Worm (Caenorhabditis elegans) whole organism, L2 larva: Measurements from ENCODE around the gene cam-1.

Experiments
- egl-27 ChIP-seq: sonication (generic microtip); optimal IDR thresholded peaks from 3 replicates; lab custom pipeline; 2017; ENCODE audit warnings: missing biosample characterization, missing genetic modification reagents, missing genetic modification characterization
- mab-5 ChIP-seq: fragments of 150-350 bp; optimal IDR thresholded peaks from 2 replicates; lab custom pipeline; 2014; ENCODE audit warnings: missing biosample characterization, missing genetic modification characterization
- nhr-237 ChIP-seq: fragments of 150-350 bp; optimal IDR thresholded peaks from 2 replicates; lab custom pipeline; 2014; ENCODE audit warnings: missing biosample characterization, missing genetic modification characterization
- sem-4 ChIP-seq: fragments of 150-350 bp; optimal IDR thresholded peaks from 2 replicates; lab custom pipeline; 2014; ENCODE audit warnings: missing biosample characterization, missing genetic modification reagents, missing genetic modification characterization
- unc-62 ChIP-seq: fragments of 150-350 bp; optimal IDR thresholded peaks from 2 replicates; lab custom pipeline; 2014; ENCODE audit warnings: missing biosample characterization, missing genetic modification reagents, missing genetic modification characterization
- ztf-1 ChIP-seq: fragments of 200-800 bp; sonication (Bioruptor generic); conservative IDR thresholded peaks from 2 replicates; pipeline ENCODE4 v1.3.6; 2022; ENCODE audit warnings: missing genetic modification characterization, missing compliant biosample characterization
- ztf-4 ChIP-seq: fragments of 150-350 bp; optimal IDR thresholded peaks from 2 replicates; lab custom pipeline; 2014; ENCODE audit warnings: missing biosample characterization, missing genetic modification characterization

ce11 chrII:9246648-9247047 is 63.5 kb downstream of the cam-1 start, which contains the start of gene T26C5.5:
- TF ChIP-seq ztf-4 (tag; lab: Kevin White, UChicago) (no peak), mab-5 (tag; lab: Kevin White, UChicago) (no peak), ztf-1 (GFP tag; lab: Robert Waterston, UW) (no peak), unc-62 (GFP tag; lab: Kevin White, UChicago) (no peak), egl-27 (tag; lab: Kevin White, UChicago) (no peak), sem-4 (no peak), nhr-237 (tag; lab: Kevin White, UChicago) (no peak)
